Fruit fly (Drosophila melanogaster): ENCODE results near the gene Shal.

dm6 chr3L:19575650-19576049, 8.7 kb downstream of the Shal start:
- TF ChIP-seq D1 (tag; optimal IDR thresholded peaks at IDR 0.05) (no peak), CG8159 (tag; optimal IDR thresholded peaks at IDR 0.05) (no peak), CG34367 (tag; optimal IDR thresholded peaks at IDR 0.05) (no peak), Pif1A (GFP tag; optimal IDR thresholded peaks at IDR 0.05) (no peak), gl (tag; optimal IDR thresholded peaks at IDR 0.05) (no peak), CG10348 (GFP tag; IDR thresholded peaks at IDR 0.05) (no peak), rn (GFP tag; IDR thresholded peaks at IDR 0.05) (no peak), CG12605 (GFP tag; IDR thresholded peaks at IDR 0.05) (no peak), CG14655 (GFP tag; optimal IDR thresholded peaks at IDR 0.05) (no peak), CG13204 (GFP tag; optimal IDR thresholded peaks at IDR 0.05) (no peak), CG15710 (tag; optimal IDR thresholded peaks at IDR 0.05) (no peak), EcR (GFP tag; optimal IDR thresholded peaks at IDR 0.05) (peak; percentile 20), CG4496 (GFP tag; IDR thresholded peaks at IDR 0.05) (no peak), CG32121 (GFP tag; IDR thresholded peaks at IDR 0.05) (no peak)
